Worm (Caenorhabditis elegans) whole organism, L4 larva: Measurements from ENCODE around the gene gfat-1.

Experiments used
- D1046.2 ChIP-seq: fragments of 200-800 bp; sonication (Bioruptor generic); IDR thresholded peaks from 2 replicates; pipeline ENCODE4 v1.3.6; 2022; ENCODE audit warnings: missing genetic modification characterization, missing compliant biosample characterization
- F26F4.8 ChIP-seq: fragments of 200-800 bp; sonication (Bioruptor generic); conservative IDR thresholded peaks from 2 replicates; pipeline ENCODE4 v1.3.6; 2022; ENCODE audit warnings: missing genetic modification characterization, missing compliant biosample characterization
- F44E2.7 ChIP-seq: fragments of 200-800 bp; sonication (Bioruptor generic); IDR thresholded peaks from 2 replicates; pipeline ENCODE4 v2.1.2; 2022; ENCODE audit warnings: missing genetic modification characterization, missing compliant biosample characterization
- R02D3.7 ChIP-seq: fragments of 150-350 bp; sonication (generic microtip); optimal IDR thresholded peaks from 3 replicates; lab custom pipeline; 2014; ENCODE audit warnings: missing biosample characterization, missing genetic modification characterization
- Y105C5A.15 ChIP-seq: fragments of 200-800 bp; sonication (Bioruptor generic); IDR thresholded peaks from 2 replicates; pipeline ENCODE4 v1.3.6; 2022; ENCODE audit warnings: missing genetic modification characterization, missing compliant biosample characterization
- Y48G9A.11 ChIP-seq: fragments of 200-800 bp; sonication (Bioruptor generic); IDR thresholded peaks from 2 replicates; pipeline ENCODE4 v1.3.6; 2022; ENCODE audit warnings: missing genetic modification reagents, missing genetic modification characterization, missing compliant biosample characterization
- ZK337.2 ChIP-seq: fragments of 200-800 bp; sonication (Bioruptor generic); IDR thresholded peaks from 2 replicates; pipeline ENCODE4 v1.3.6; 2022; ENCODE audit warnings: missing genetic modification reagents, missing genetic modification characterization, missing compliant biosample characterization
- aha-1 ChIP-seq: fragments of 150-350 bp; peaks from one replicate; lab custom pipeline; 2014; ENCODE audit warnings: missing biosample characterization, missing genetic modification characterization
- ama-1 ChIP-seq: fragments of 150-350 bp; optimal IDR thresholded peaks from 2 replicates; lab custom pipeline; 2014; ENCODE audit warnings: inconsistent platforms, mixed read lengths
- arid-1 ChIP-seq: fragments of 200-800 bp; sonication (Bioruptor generic); conservative IDR thresholded peaks from 2 replicates; pipeline ENCODE4 v1.3.6; 2022; ENCODE audit warnings: missing genetic modification reagents, missing genetic modification characterization, missing compliant biosample characterization
- attf-4 ChIP-seq: sonication (generic microtip); optimal IDR thresholded peaks from 3 replicates; lab custom pipeline; 2017; ENCODE audit warnings: missing biosample characterization, missing genetic modification characterization
- ceh-20 ChIP-seq: fragments of 200-800 bp; sonication (Bioruptor generic); IDR thresholded peaks from 2 replicates; pipeline ENCODE4 v1.3.6; 2022; ENCODE audit warnings: missing genetic modification reagents, missing genetic modification characterization, missing compliant biosample characterization
- ceh-44 ChIP-seq: fragments of 200-800 bp; sonication (Bioruptor generic); IDR thresholded peaks from 2 replicates; pipeline ENCODE4 v1.3.6; 2022; ENCODE audit warnings: missing genetic modification reagents, missing genetic modification characterization, missing compliant biosample characterization
- ceh-62 ChIP-seq: sonication (generic microtip); optimal IDR thresholded peaks from 2 replicates; lab custom pipeline; 2017; ENCODE audit warnings: missing biosample characterization, missing genetic modification characterization
- ctbp-1 ChIP-seq: fragments of 200-800 bp; sonication (Bioruptor generic); IDR thresholded peaks from 2 replicates; pipeline ENCODE4 v1.3.6; 2022; ENCODE audit warnings: missing genetic modification reagents, missing genetic modification characterization, missing compliant biosample characterization
- daf-16 ChIP-seq, 3 experiments: sonication (generic microtip); optimal IDR thresholded peaks; 2 replicates each; lab custom pipeline; 2016 to 2017; ENCODE audit warnings: missing genetic modification characterization in 3 of 3, missing genetic modification reagents in 3 of 3, mild to moderate bottlenecking in 2 of 3, missing compliant biosample characterization in 2 of 3, missing biosample characterization in 1 of 3, moderate library complexity in 1 of 3
- daf-19 ChIP-seq: fragments of 200-800 bp; sonication (Bioruptor generic); conservative IDR thresholded peaks from 2 replicates; pipeline ENCODE4 v1.3.6; 2022; ENCODE audit warnings: missing genetic modification characterization, missing compliant biosample characterization
- dmd-6 ChIP-seq: fragments of 200-800 bp; sonication (Bioruptor generic); IDR thresholded peaks from 2 replicates; pipeline ENCODE4 v1.3.6; 2022; ENCODE audit warnings: missing genetic modification reagents, missing genetic modification characterization, missing compliant biosample characterization
- dpl-1 ChIP-seq: fragments of 150-350 bp; optimal IDR thresholded peaks from 2 replicates; lab custom pipeline; 2014; ENCODE audit warnings: missing biosample characterization, missing genetic modification reagents, missing genetic modification characterization
- dve-1 ChIP-seq: sonication (generic microtip); optimal IDR thresholded peaks from 2 replicates; lab custom pipeline; 2017; ENCODE audit warnings: antibody characterized with exemption, mild to moderate bottlenecking, missing genetic modification characterization, missing compliant biosample characterization; ENCODE audit not compliant: insufficient read depth
- fkh-10 ChIP-seq: fragments of 150-350 bp; optimal IDR thresholded peaks from 2 replicates; lab custom pipeline; 2014; ENCODE audit warnings: missing biosample characterization, missing genetic modification reagents, missing genetic modification characterization
- fos-1 ChIP-seq: fragments of 150-350 bp; optimal IDR thresholded peaks from 2 replicates; lab custom pipeline; 2014; ENCODE audit warnings: missing biosample characterization, missing genetic modification characterization
- hmg-1.1 ChIP-seq: fragments of 200-800 bp; sonication (Bioruptor generic); IDR thresholded peaks from 2 replicates; pipeline ENCODE4 v1.3.6; 2022; ENCODE audit warnings: missing genetic modification reagents, missing genetic modification characterization, missing compliant biosample characterization
- lin-1 ChIP-seq: fragments of 200-800 bp; sonication (Bioruptor generic); IDR thresholded peaks from 2 replicates; pipeline ENCODE4 v1.3.6; 2022; ENCODE audit warnings: missing genetic modification reagents, missing genetic modification characterization, missing compliant biosample characterization
- lin-15B ChIP-seq: fragments of 150-350 bp; sonication (generic microtip); optimal IDR thresholded peaks from 3 replicates; lab custom pipeline; 2014; ENCODE audit warnings: missing biosample characterization, missing genetic modification characterization
- lin-29 ChIP-seq: fragments of 200-800 bp; sonication (Bioruptor generic); IDR thresholded peaks from 2 replicates; pipeline ENCODE4 v1.3.6; 2022; ENCODE audit warnings: missing genetic modification reagents, missing genetic modification characterization, missing compliant biosample characterization
- lin-39 ChIP-seq: fragments of 150-350 bp; optimal IDR thresholded peaks from 2 replicates; lab custom pipeline; 2014; ENCODE audit warnings: missing biosample characterization, missing genetic modification reagents, missing genetic modification characterization
- lsy-2 ChIP-seq, 2 experiments: fragments of 150-350 bp in 1 of 2; sonication (generic microtip) in 1 of 2; optimal IDR thresholded peaks; 2 replicates each; lab custom pipeline; 2014 to 2017; ENCODE audit warnings: missing biosample characterization in 2 of 2, missing genetic modification characterization in 2 of 2
- mes-2 ChIP-seq: sonication (generic microtip); optimal IDR thresholded peaks from 2 replicates; lab custom pipeline; 2016; ENCODE audit warnings: missing genotype, mild to moderate bottlenecking, missing genetic modification characterization, missing compliant biosample characterization; ENCODE audit not compliant: poor library complexity, severe bottlenecking
- mxl-2 ChIP-seq: fragments of 200-800 bp; sonication (Bioruptor generic); conservative IDR thresholded peaks from 2 replicates; pipeline ENCODE4 v1.3.6; 2022; ENCODE audit warnings: missing genetic modification reagents, missing genetic modification characterization, missing compliant biosample characterization
- nhr-111 ChIP-seq: fragments of 200-800 bp; sonication (Bioruptor generic); optimal IDR thresholded peaks from 2 replicates; lab custom pipeline; 2018; ENCODE audit warnings: mild to moderate bottlenecking, missing genetic modification characterization, missing compliant biosample characterization
- nhr-28 ChIP-seq: fragments of 150-350 bp; optimal IDR thresholded peaks from 2 replicates; lab custom pipeline; 2014; ENCODE audit warnings: missing biosample characterization, missing genetic modification characterization
- nhr-41 ChIP-seq: fragments of 200-800 bp; sonication (Bioruptor generic); IDR thresholded peaks from 2 replicates; pipeline ENCODE4 v1.3.6; 2022; ENCODE audit warnings: missing genetic modification reagents, missing genetic modification characterization, missing compliant biosample characterization
- nhr-42 ChIP-seq: fragments of 200-800 bp; sonication (Bioruptor generic); IDR thresholded peaks from 2 replicates; pipeline ENCODE4 v1.3.6; 2022; ENCODE audit warnings: missing genetic modification characterization, missing compliant biosample characterization
- nhr-48 ChIP-seq: sonication (generic microtip); optimal IDR thresholded peaks from 2 replicates; lab custom pipeline; 2016; ENCODE audit warnings: mild to moderate bottlenecking, missing genetic modification characterization, missing compliant biosample characterization
- nhr-6 ChIP-seq: fragments of 150-350 bp; optimal IDR thresholded peaks from 2 replicates; lab custom pipeline; 2014; ENCODE audit warnings: missing biosample characterization, missing genetic modification characterization
- nhr-77 ChIP-seq: fragments of 150-350 bp; optimal IDR thresholded peaks from 2 replicates; lab custom pipeline; 2014; ENCODE audit warnings: missing biosample characterization, missing genetic modification characterization
- pha-4 ChIP-seq, 2 experiments: fragments of 150-350 bp in 1 of 2; fragments of 200-800 bp in 1 of 2; sonication (Bioruptor generic) in 1 of 2; IDR thresholded peaks in 1 of 2; optimal IDR thresholded peaks in 1 of 2; 2 replicates each; pipeline versions ENCODE4 v1.3.6 to Lab custom; 2014 to 2022; ENCODE audit warnings: missing genetic modification characterization in 2 of 2, missing genetic modification reagents in 2 of 2, missing biosample characterization in 1 of 2, missing compliant biosample characterization in 1 of 2
- php-3 ChIP-seq: fragments of 200-800 bp; sonication (Bioruptor generic); IDR thresholded peaks from 2 replicates; pipeline ENCODE4 v1.3.6; 2022; ENCODE audit warnings: missing genetic modification reagents, missing genetic modification characterization, missing compliant biosample characterization
- rbr-2 ChIP-seq: sonication (generic microtip); optimal IDR thresholded peaks from 2 replicates; lab custom pipeline; 2016; ENCODE audit warnings: missing genotype, missing genetic modification characterization, missing compliant biosample characterization
- set-16 ChIP-seq: fragments of 200-800 bp; sonication (Bioruptor generic); IDR thresholded peaks from 2 replicates; pipeline ENCODE4 v1.3.6; 2022; ENCODE audit warnings: missing genetic modification reagents, missing genetic modification characterization, missing compliant biosample characterization
- skn-1 ChIP-seq: fragments of 150-350 bp; optimal IDR thresholded peaks from 2 replicates; lab custom pipeline; 2014; ENCODE audit warnings: missing biosample characterization, missing genetic modification characterization
- spr-1 ChIP-seq: sonication (generic microtip); optimal IDR thresholded peaks from 2 replicates; lab custom pipeline; 2016; ENCODE audit warnings: mild to moderate bottlenecking, missing genetic modification characterization, missing compliant biosample characterization
- spr-3 ChIP-seq: fragments of 200-800 bp; sonication (Bioruptor generic); optimal IDR thresholded peaks from 2 replicates; lab custom pipeline; 2018; ENCODE audit warnings: mild to moderate bottlenecking, missing genetic modification characterization, missing compliant biosample characterization
- tag-97 ChIP-seq: fragments of 200-800 bp; sonication (Bioruptor generic); IDR thresholded peaks from 2 replicates; pipeline ENCODE4 v1.3.6; 2022; ENCODE audit warnings: missing genetic modification characterization, missing compliant biosample characterization
- tra-1 ChIP-seq: fragments of 200-800 bp; sonication (Bioruptor generic); IDR thresholded peaks from 2 replicates; pipeline ENCODE4 v1.3.6; 2022; ENCODE audit warnings: missing genetic modification reagents, missing genetic modification characterization, missing compliant biosample characterization
- unc-62 ChIP-seq, 3 experiments: fragments of 150-350 bp in 1 of 3; sonication (generic microtip); optimal IDR thresholded peaks in 2 of 3; peaks in 1 of 3; 1 replicate in 1 of 3; 2 replicates in 2 of 3; lab custom pipeline; 2014 to 2017; ENCODE audit warnings: missing biosample characterization in 3 of 3, missing genetic modification characterization in 3 of 3, missing genetic modification reagents in 3 of 3, missing genotype in 1 of 3
- vab-7 ChIP-seq: fragments of 200-800 bp; sonication (Bioruptor generic); IDR thresholded peaks from 2 replicates; pipeline ENCODE4 v1.3.6; 2022; ENCODE audit warnings: missing genetic modification reagents, missing genetic modification characterization, missing compliant biosample characterization
- zfp-2 ChIP-seq: sonication (generic microtip); optimal IDR thresholded peaks from 2 replicates; lab custom pipeline; 2016; ENCODE audit warnings: mild to moderate bottlenecking, missing genetic modification characterization, missing compliant biosample characterization
- zip-2 ChIP-seq: fragments of 150-350 bp; optimal IDR thresholded peaks from 2 replicates; lab custom pipeline; 2014; ENCODE audit warnings: missing biosample characterization, missing genetic modification characterization
- ztf-11 ChIP-seq: fragments of 150-350 bp; optimal IDR thresholded peaks from 2 replicates; lab custom pipeline; 2014; ENCODE audit warnings: missing biosample characterization, missing genetic modification characterization
- ztf-7 ChIP-seq: fragments of 150-350 bp; optimal IDR thresholded peaks from 2 replicates; lab custom pipeline; 2014; ENCODE audit warnings: missing biosample characterization, missing genetic modification characterization

The gfat-1 gene

DNA sequence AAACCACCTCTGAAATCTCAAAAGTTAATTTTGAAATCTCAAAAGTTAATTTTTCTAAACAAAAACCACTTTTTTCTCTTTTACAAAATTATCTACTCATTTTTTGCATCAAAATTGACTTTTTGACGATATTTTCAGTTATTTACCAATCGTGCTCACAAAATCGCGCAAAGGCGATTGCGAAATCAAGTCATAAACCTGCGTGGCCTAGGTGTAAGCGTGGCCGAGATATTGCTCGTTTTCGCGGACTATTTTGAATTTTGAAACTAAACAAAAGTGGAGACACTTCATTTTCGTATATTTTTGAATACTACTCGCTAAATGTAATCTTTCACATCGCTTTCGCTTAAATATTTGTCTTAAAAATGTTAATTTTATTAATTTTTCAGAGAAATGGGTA is 16.9 kb downstream of the gfat-1 start, which contains the start of gene smc-6:
Gene smc-6 (plus strand): TSS at position 390 of the 400 bp plus-strand sequence.
- TF ChIP-seq ZK337.2: no peak
- TF ChIP-seq lin-29: no peak
- TF ChIP-seq nhr-77 (tag; lab: Kevin White, UChicago): no peak
- TF ChIP-seq nhr-111 (GFP tag; lab: Kevin White, UChicago): no peak
- no peak for TF ChIP-seq arid-1 (GFP tag; lab: Robert Waterston, UW)
- peak; percentile 40; the same call in 1 of the 2 replicates for TF ChIP-seq hmg-1.1 (GFP tag; lab: Robert Waterston, UW)
- no peak for TF ChIP-seq daf-19
- TF ChIP-seq spr-3: no peak
- no peak for TF ChIP-seq zip-2 (tag; lab: Kevin White, UChicago)
- no peak for TF ChIP-seq nhr-41
- no peak for TF ChIP-seq F26F4.8
- no peak for TF ChIP-seq ztf-11
- TF ChIP-seq rbr-2: no peak
- TF ChIP-seq ztf-7 (tag; lab: Kevin White, UChicago): no peak
- no peak for TF ChIP-seq lin-1
- TF ChIP-seq dve-1 (tag; lab: Kevin White, UChicago): peak; percentile 27
- TF ChIP-seq nhr-42 (GFP tag; lab: Robert Waterston, UW): no peak
- TF ChIP-seq mxl-2 (GFP tag; lab: Robert Waterston, UW): no peak
- no peak for TF ChIP-seq lin-15B (tag; lab: Kevin White, UChicago)
- TF ChIP-seq dpl-1 (GFP tag; lab: Kevin White, UChicago): peak; percentile 65
- no peak for TF ChIP-seq tra-1 (GFP tag; lab: Robert Waterston, UW)
- TF ChIP-seq ceh-20 (GFP tag; lab: Robert Waterston, UW): no peak
- no peak for TF ChIP-seq ctbp-1 (GFP tag; lab: Robert Waterston, UW)
- no peak for TF ChIP-seq ama-1 (lab: Kevin White, UChicago)
- no peak for TF ChIP-seq Y105C5A.15 (GFP tag; lab: Robert Waterston, UW)
- TF ChIP-seq attf-4 (tag; lab: Kevin White, UChicago): no peak
- TF ChIP-seq nhr-6: no peak
- TF ChIP-seq tag-97 (GFP tag; lab: Robert Waterston, UW): no peak
- TF ChIP-seq nhr-28 (tag; lab: Kevin White, UChicago): peak; percentile 13
- TF ChIP-seq fos-1 (tag; lab: Kevin White, UChicago): no peak
- no peak for TF ChIP-seq lin-39 (tag; lab: Kevin White, UChicago)
- TF ChIP-seq F44E2.7 (GFP tag; lab: Robert Waterston, UW): no peak
- TF ChIP-seq vab-7 (GFP tag; lab: Robert Waterston, UW): no peak
- TF ChIP-seq zfp-2 (tag; lab: Kevin White, UChicago): no peak
- TF ChIP-seq pha-4 (GFP tag; IDR thresholded peaks at IDR 0.05; lab: Robert Waterston, UW): no peak
- peak; percentile 47 for TF ChIP-seq pha-4 (tag; optimal IDR thresholded peaks at IDR 0.05; lab: Kevin White, UChicago)
- peak; percentile 83 for TF ChIP-seq mes-2 (tag; lab: Kevin White, UChicago)
- peak; percentile 56 for TF ChIP-seq aha-1
- no peak for TF ChIP-seq nhr-48 (tag; lab: Kevin White, UChicago)
- TF ChIP-seq daf-16 (GFP tag; optimal IDR thresholded peaks at IDR 0.05; lab: Kevin White, UChicago): no peak
- peak; percentile 16 for TF ChIP-seq daf-16 (tag; optimal IDR thresholded peaks at IDR 0.05; lab: Kevin White, UChicago)
- TF ChIP-seq ceh-62 (tag; lab: Kevin White, UChicago): no peak
- no peak for TF ChIP-seq Y48G9A.11
- no peak for TF ChIP-seq skn-1 (tag; lab: Kevin White, UChicago)
- no peak for TF ChIP-seq dmd-6 (GFP tag; lab: Robert Waterston, UW)
- no peak for TF ChIP-seq R02D3.7 (tag; lab: Kevin White, UChicago)
- TF ChIP-seq set-16 (GFP tag; lab: Robert Waterston, UW): no peak
- peak; percentile 18 for TF ChIP-seq fkh-10 (GFP tag; lab: Kevin White, UChicago)
- no peak for TF ChIP-seq unc-62 (GFP tag; optimal IDR thresholded peaks at IDR 0.05 in 1 of 2; lab: Kevin White, UChicago)
- TF ChIP-seq unc-62 (tag; optimal IDR thresholded peaks at IDR 0.05; lab: Kevin White, UChicago): no peak
- no peak for TF ChIP-seq ceh-44 (GFP tag; lab: Robert Waterston, UW)
- TF ChIP-seq lsy-2 (tag; optimal IDR thresholded peaks at IDR 0.05; lab: Kevin White, UChicago): no peak
- no peak for TF ChIP-seq D1046.2
- TF ChIP-seq spr-1 (tag; lab: Kevin White, UChicago): no peak
- TF ChIP-seq php-3 (GFP tag; lab: Robert Waterston, UW): no peak
